Fruit fly (Drosophila melanogaster) whole organism, embryonic: Measurements from ENCODE around the gene VGlut.
A peak's percentile ranks its signal among the peaks of the same experiment; 100 is the strongest.

Experiments used
- Bdp1 ChIP-seq: fragments of 200-800 bp; sonication (Bioruptor generic); optimal IDR thresholded peaks from 3 replicates; lab custom pipeline; 2016; ENCODE audit warnings: missing biosample characterization, missing genetic modification characterization
- BtbVII ChIP-seq: fragments of 200-800 bp; sonication (Bioruptor generic); optimal IDR thresholded peaks from 3 replicates; lab custom pipeline; 2017; ENCODE audit warnings: missing biosample characterization, mild to moderate bottlenecking, missing genetic modification characterization
- CG11560 ChIP-seq: fragments of 200-800 bp; sonication (Bioruptor generic); IDR thresholded peaks from 3 replicates; pipeline ENCODE4 v1.3.6; 2022; ENCODE audit warnings: missing biosample characterization, missing genetic modification characterization
- CG11695 ChIP-seq: fragments of 200-800 bp; sonication (Bioruptor generic); IDR thresholded peaks from 3 replicates; pipeline ENCODE4 v1.3.6; 2022; ENCODE audit warnings: missing biosample characterization, missing genetic modification characterization
- CG12659 ChIP-seq: fragments of 200-800 bp; sonication (Bioruptor generic); optimal IDR thresholded peaks from 3 replicates; lab custom pipeline; 2017; ENCODE audit warnings: mild to moderate bottlenecking, missing biosample characterization, missing genetic modification reagents, missing genetic modification characterization
- CG13287 ChIP-seq: fragments of 200-800 bp; sonication (Bioruptor generic); IDR thresholded peaks from 2 replicates; pipeline ENCODE4 v1.3.6; 2022; ENCODE audit warnings: missing biosample characterization, missing genetic modification characterization; ENCODE audit not compliant: partially characterized antibody
- CG13424 ChIP-seq: fragments of 200-800 bp; sonication (Bioruptor generic); optimal IDR thresholded peaks from 2 replicates; lab custom pipeline; 2019; ENCODE audit warnings: missing biosample characterization, mild to moderate bottlenecking, missing genetic modification characterization, moderate library complexity
- CG13894 ChIP-seq: fragments of 200-800 bp; sonication (Bioruptor generic); optimal IDR thresholded peaks from 3 replicates; lab custom pipeline; 2018; ENCODE audit warnings: missing biosample characterization, mild to moderate bottlenecking, missing genetic modification characterization, moderate library complexity
- CG15011 ChIP-seq: fragments of 200-800 bp; sonication (Bioruptor generic); optimal IDR thresholded peaks from 3 replicates; lab custom pipeline; 2018; ENCODE audit warnings: missing biosample characterization, mild to moderate bottlenecking, missing genetic modification characterization
- CG17359 ChIP-seq: fragments of 200-800 bp; sonication (Bioruptor generic); optimal IDR thresholded peaks from 3 replicates; lab custom pipeline; 2018; ENCODE audit warnings: missing biosample characterization, mild to moderate bottlenecking, missing genetic modification characterization, moderate library complexity
- CG17912 ChIP-seq: fragments of 200-800 bp; sonication (Bioruptor generic); optimal IDR thresholded peaks from 2 replicates; lab custom pipeline; 2018; ENCODE audit warnings: missing biosample characterization, mild to moderate bottlenecking, missing genetic modification characterization
- CG18262 ChIP-seq: fragments of 200-800 bp; optimal IDR thresholded peaks from 3 replicates; lab custom pipeline; 2019; ENCODE audit warnings: missing biosample characterization, mild to moderate bottlenecking, missing genetic modification characterization, moderate library complexity
- CG18476 ChIP-seq: fragments of 200-800 bp; sonication (Bioruptor generic); optimal IDR thresholded peaks from 2 replicates; lab custom pipeline; 2016; ENCODE audit warnings: missing biosample characterization, mild to moderate bottlenecking, missing genetic modification characterization
- CG32532 ChIP-seq: fragments of 200-800 bp; sonication (Bioruptor generic); IDR thresholded peaks from 2 replicates; pipeline ENCODE4 v1.3.6; 2022; ENCODE audit warnings: missing biosample characterization, missing genetic modification characterization
- CG6791 ChIP-seq: fragments of 200-800 bp; sonication (Bioruptor generic); IDR thresholded peaks from 3 replicates; pipeline ENCODE4 v1.3.6; 2022; ENCODE audit warnings: missing biosample characterization, missing genetic modification characterization; ENCODE audit not compliant: partially characterized antibody
- CkIIα-i1 ChIP-seq: fragments of 200-800 bp; sonication (Bioruptor generic); IDR thresholded peaks from 2 replicates; pipeline ENCODE4 v1.3.6; 2022; ENCODE audit warnings: missing biosample characterization, missing genetic modification characterization
- Hr78 ChIP-seq, 2 experiments: fragments of 200-800 bp in 1 of 2; fragments of >200 bp in 1 of 2; sonication (Bioruptor generic) in 1 of 2; optimal IDR thresholded peaks; 2 replicates each; lab custom pipeline; 2017 to 2019; ENCODE audit warnings: missing biosample characterization in 2 of 2, missing genetic modification characterization in 2 of 2, mild to moderate bottlenecking in 1 of 2, moderate library complexity in 1 of 2
- btn ChIP-seq: fragments of 200-800 bp; sonication (Bioruptor generic); optimal IDR thresholded peaks from 2 replicates; lab custom pipeline; 2016; ENCODE audit warnings: missing biosample characterization, missing genetic modification characterization
- cas ChIP-seq: fragments of 200-800 bp; sonication (Bioruptor generic); IDR thresholded peaks from 2 replicates; pipeline ENCODE4 v1.3.6; 2022; ENCODE audit warnings: missing biosample characterization, missing genetic modification characterization
- ci ChIP-seq: fragments of 200-800 bp; sonication (Bioruptor generic); IDR thresholded peaks from 3 replicates; pipeline ENCODE4 v1.3.6; 2022; ENCODE audit warnings: missing biosample characterization, missing genetic modification characterization
- corto ChIP-seq: fragments of 200-800 bp; sonication (Bioruptor generic); optimal IDR thresholded peaks from 2 replicates; lab custom pipeline; 2016; ENCODE audit warnings: missing biosample characterization, mild to moderate bottlenecking, missing genetic modification characterization, moderate library complexity
- da ChIP-seq: fragments of 200-800 bp; sonication (Bioruptor generic); optimal IDR thresholded peaks from 2 replicates; lab custom pipeline; 2016; ENCODE audit warnings: missing biosample characterization, missing genetic modification characterization
- eve ChIP-seq, 2 experiments: fragments of >200 bp; optimal IDR thresholded peaks; 2 replicates each; lab custom pipeline; 2017; ENCODE audit warnings: missing biosample characterization in 2 of 2, missing genetic modification characterization in 2 of 2
- gcm2 ChIP-seq: fragments of 200-800 bp; sonication (Bioruptor generic); optimal IDR thresholded peaks from 2 replicates; lab custom pipeline; 2016; ENCODE audit warnings: missing biosample characterization, missing genetic modification characterization
- gsb ChIP-seq: fragments of 200-800 bp; sonication (Bioruptor generic); IDR thresholded peaks from 2 replicates; pipeline ENCODE4 v1.3.6; 2022; ENCODE audit warnings: missing biosample characterization, missing genetic modification characterization
- jing ChIP-seq: fragments of 200-800 bp; sonication (Bioruptor generic); optimal IDR thresholded peaks from 2 replicates; lab custom pipeline; 2018; ENCODE audit warnings: missing biosample characterization, mild to moderate bottlenecking, missing genetic modification characterization
- lola ChIP-seq, 3 experiments: fragments of >200 bp in 2 of 3; fragments of 200-800 bp in 1 of 3; sonication (Bioruptor generic) in 1 of 3; optimal IDR thresholded peaks; 2 replicates each; lab custom pipeline; 2017 to 2019; ENCODE audit warnings: missing biosample characterization in 3 of 3, missing genetic modification characterization in 3 of 3, mild to moderate bottlenecking in 1 of 3, moderate library complexity in 1 of 3
- pita ChIP-seq: fragments of 200-800 bp; sonication (Bioruptor generic); optimal IDR thresholded peaks from 2 replicates; lab custom pipeline; 2017; ENCODE audit warnings: missing biosample characterization, mild to moderate bottlenecking, missing genetic modification characterization
- salm ChIP-seq: fragments of 200-800 bp; sonication (Bioruptor generic); optimal IDR thresholded peaks from 2 replicates; lab custom pipeline; 2018; ENCODE audit warnings: missing biosample characterization, mild to moderate bottlenecking, missing genetic modification characterization
- sc ChIP-seq, 3 experiments: fragments of >200 bp in 2 of 3; fragments of 200-800 bp in 1 of 3; sonication (Bioruptor generic) in 1 of 3; optimal IDR thresholded peaks; 2 replicates in 2 of 3; 3 replicates in 1 of 3; lab custom pipeline; 2017; ENCODE audit warnings: mild to moderate bottlenecking in 1 of 3, missing biosample characterization in 1 of 3, missing genetic modification characterization in 1 of 3, missing genetic modification reagents in 1 of 3
- slou ChIP-seq: fragments of 200-800 bp; sonication (Bioruptor generic); optimal IDR thresholded peaks from 3 replicates; lab custom pipeline; 2016; ENCODE audit warnings: missing biosample characterization, missing genetic modification characterization
- sug ChIP-seq: fragments of 200-800 bp; optimal IDR thresholded peaks from 2 replicates; lab custom pipeline; 2019; ENCODE audit warnings: missing biosample characterization, mild to moderate bottlenecking, missing genetic modification characterization, moderate library complexity
- tna ChIP-seq: fragments of 200-800 bp; sonication (Bioruptor generic); IDR thresholded peaks from 2 replicates; pipeline ENCODE4 v1.3.6; 2022; ENCODE audit warnings: missing biosample characterization, missing genetic modification characterization; ENCODE audit not compliant: partially characterized antibody
- trh ChIP-seq: fragments of 200-800 bp; sonication (Bioruptor generic); optimal IDR thresholded peaks from 2 replicates; lab custom pipeline; 2016; ENCODE audit warnings: missing biosample characterization, missing genetic modification characterization
- tx ChIP-seq: fragments of 200-800 bp; sonication (Bioruptor generic); optimal IDR thresholded peaks from 2 replicates; lab custom pipeline; 2016; ENCODE audit warnings: missing biosample characterization, missing genetic modification characterization
- zen ChIP-seq: fragments of 200-800 bp; sonication (Bioruptor generic); optimal IDR thresholded peaks from 3 replicates; lab custom pipeline; 2018; ENCODE audit warnings: missing biosample characterization, mild to moderate bottlenecking, missing genetic modification characterization, moderate library complexity
- zen2 ChIP-seq: fragments of 200-800 bp; sonication (Bioruptor generic); IDR thresholded peaks from 3 replicates; pipeline ENCODE4 v1.3.6; 2022; ENCODE audit warnings: missing biosample characterization, missing genetic modification characterization; ENCODE audit not compliant: partially characterized antibody

Gene VGlut

dm6 chr2L:2365655-2366214, 34.4 kb upstream of the VGlut start (continued):
- no peak for TF ChIP-seq sc (optimal IDR thresholded peaks at IDR 0.05; lab: Kevin White, UChicago)
- TF ChIP-seq sc (GFP tag; optimal IDR thresholded peaks at IDR 0.05; lab: Kevin White, UChicago): no peak
- TF ChIP-seq CG32532: no peak
- no peak for TF ChIP-seq lola (GFP tag; optimal IDR thresholded peaks at IDR 0.05; lab: Kevin White, UChicago)
- no peak for TF ChIP-seq eve (GFP tag; optimal IDR thresholded peaks at IDR 0.05; lab: Kevin White, UChicago)
- TF ChIP-seq slou (GFP tag; lab: Kevin White, UChicago): no peak
- TF ChIP-seq CG13424 (tag; lab: Kevin White, UChicago): no peak
- TF ChIP-seq CG17359 (tag; lab: Kevin White, UChicago): peak; percentile 6
- TF ChIP-seq trh (GFP tag; lab: Kevin White, UChicago): no peak
- no peak for TF ChIP-seq CG15011 (GFP tag; lab: Kevin White, UChicago)
- no peak for TF ChIP-seq CG17912 (GFP tag; lab: Kevin White, UChicago)
- no peak for TF ChIP-seq CG13287 (GFP tag; lab: Robert Waterston, UW)
- no peak for TF ChIP-seq CG12659 (GFP tag; lab: Kevin White, UChicago)
- TF ChIP-seq jing (GFP tag; lab: Kevin White, UChicago): no peak
- no peak for TF ChIP-seq CkIIα-i1 (GFP tag; lab: Robert Waterston, UW)
- TF ChIP-seq corto (GFP tag; lab: Kevin White, UChicago): peak; percentile 2
- no peak for TF ChIP-seq Bdp1
- no peak for TF ChIP-seq pita (GFP tag; lab: Kevin White, UChicago)
- no peak for TF ChIP-seq btn (GFP tag; lab: Kevin White, UChicago)
- no peak for TF ChIP-seq gcm2 (GFP tag; lab: Kevin White, UChicago)
- peak; percentile 11 for TF ChIP-seq CG18262 (tag; lab: Kevin White, UChicago)
- no peak for TF ChIP-seq zen (tag; lab: Kevin White, UChicago)
- TF ChIP-seq da (GFP tag; lab: Kevin White, UChicago): no peak
- TF ChIP-seq tna (GFP tag; lab: Robert Waterston, UW): no peak
- TF ChIP-seq BtbVII (GFP tag; lab: Kevin White, UChicago): peak; percentile 41
- no peak for TF ChIP-seq sug (tag; lab: Kevin White, UChicago)
- TF ChIP-seq salm (tag; lab: Kevin White, UChicago): no peak
- TF ChIP-seq tx: no peak
- no peak for TF ChIP-seq CG11695
- no peak for TF ChIP-seq CG18476 (GFP tag; lab: Kevin White, UChicago)
- TF ChIP-seq CG11560: no peak
- no peak for TF ChIP-seq gsb
- TF ChIP-seq CG13894 (tag; lab: Kevin White, UChicago): no peak
- TF ChIP-seq CG6791 (GFP tag; lab: Robert Waterston, UW): no peak
- TF ChIP-seq ci: no peak
- no peak for TF ChIP-seq zen2 (GFP tag; lab: Robert Waterston, UW)
- TF ChIP-seq, all 482 proteins: peak for 16

dm6 chr2L:2370352-2370751, 29.7 kb upstream of the VGlut start:
- TF ChIP-seq Hr78 (GFP tag; optimal IDR thresholded peaks at IDR 0.05; lab: Kevin White, UChicago): no peak
- TF ChIP-seq cas (GFP tag; lab: Robert Waterston, UW): no peak; the same call in 1 of the 2 replicates
